Fruit fly (Drosophila melanogaster) whole organism, embryonic: ENCODE data around the gene Tsc1.

Experiments
- Atf6 ChIP-seq: fragments of 200-800 bp; sonication (Bioruptor generic); IDR thresholded peaks from 2 replicates; pipeline ENCODE4 v1.3.6; 2022; ENCODE audit warnings: missing biosample characterization, missing genetic modification characterization
- CG10959 ChIP-seq: fragments of 200-800 bp; sonication (Bioruptor generic); IDR thresholded peaks from 2 replicates; pipeline ENCODE4 v1.3.6; 2022; ENCODE audit warnings: missing biosample characterization, missing genetic modification characterization
- CG11695 ChIP-seq: fragments of 200-800 bp; sonication (Bioruptor generic); IDR thresholded peaks from 3 replicates; pipeline ENCODE4 v1.3.6; 2022; ENCODE audit warnings: missing biosample characterization, missing genetic modification characterization
- CG13123 ChIP-seq: fragments of 200-800 bp; sonication (Bioruptor generic); optimal IDR thresholded peaks from 2 replicates; lab custom pipeline; 2016; ENCODE audit warnings: missing biosample characterization, missing genetic modification characterization
- CG13894 ChIP-seq: fragments of 200-800 bp; sonication (Bioruptor generic); optimal IDR thresholded peaks from 3 replicates; lab custom pipeline; 2018; ENCODE audit warnings: missing biosample characterization, mild to moderate bottlenecking, missing genetic modification characterization, moderate library complexity
- CG14965 ChIP-seq: fragments of 200-800 bp; sonication (Bioruptor generic); optimal IDR thresholded peaks from 2 replicates; lab custom pipeline; 2016; ENCODE audit warnings: missing biosample characterization, missing genetic modification characterization, borderline replicate concordance
- CG15269 ChIP-seq: fragments of 200-800 bp; sonication (Bioruptor generic); optimal IDR thresholded peaks from 2 replicates; lab custom pipeline; 2018; ENCODE audit warnings: missing biosample characterization, mild to moderate bottlenecking, missing genetic modification characterization, moderate library complexity
- CG15696 ChIP-seq: fragments of 200-800 bp; sonication (Bioruptor generic); optimal IDR thresholded peaks from 2 replicates; lab custom pipeline; 2019; ENCODE audit warnings: missing biosample characterization, mild to moderate bottlenecking, missing genetic modification characterization, moderate library complexity
- CG1602 ChIP-seq: fragments of 200-800 bp; sonication (Bioruptor generic); optimal IDR thresholded peaks from 3 replicates; lab custom pipeline; 2016; ENCODE audit warnings: missing biosample characterization, missing genetic modification characterization
- CG16815 ChIP-seq: fragments of 200-800 bp; sonication (Bioruptor generic); optimal IDR thresholded peaks from 3 replicates; lab custom pipeline; 2017; ENCODE audit warnings: missing biosample characterization, mild to moderate bottlenecking, missing genetic modification characterization
- CG31224 ChIP-seq: fragments of 200-800 bp; sonication (Bioruptor generic); IDR thresholded peaks from 2 replicates; pipeline ENCODE4 v1.3.6; 2022; ENCODE audit warnings: missing biosample characterization, missing genetic modification characterization
- CG32532 ChIP-seq: fragments of 200-800 bp; sonication (Bioruptor generic); IDR thresholded peaks from 2 replicates; pipeline ENCODE4 v1.3.6; 2022; ENCODE audit warnings: missing biosample characterization, missing genetic modification characterization
- CG3407 ChIP-seq: fragments of 200-800 bp; sonication (Bioruptor generic); optimal IDR thresholded peaks from 2 replicates; lab custom pipeline; 2018; ENCODE audit warnings: missing biosample characterization, mild to moderate bottlenecking, missing genetic modification characterization
- CG3847 ChIP-seq: fragments of 200-800 bp; sonication (Bioruptor generic); IDR thresholded peaks from 2 replicates; pipeline ENCODE4 v1.3.6; 2022; ENCODE audit warnings: missing biosample characterization, missing genetic modification characterization
- CG4424 ChIP-seq: fragments of 200-800 bp; sonication (Bioruptor generic); optimal IDR thresholded peaks from 3 replicates; lab custom pipeline; 2016; ENCODE audit warnings: missing biosample characterization, missing genetic modification characterization
- CG6254 ChIP-seq: fragments of 200-800 bp; sonication (Bioruptor generic); optimal IDR thresholded peaks from 3 replicates; lab custom pipeline; 2017; ENCODE audit warnings: mild to moderate bottlenecking, missing biosample characterization, missing genetic modification reagents, missing genetic modification characterization
- CG7928 ChIP-seq: fragments of 200-800 bp; sonication (Bioruptor generic); optimal IDR thresholded peaks from 2 replicates; lab custom pipeline; 2017; ENCODE audit warnings: missing biosample characterization, mild to moderate bottlenecking, missing genetic modification characterization
- CG8290 ChIP-seq, 3 experiments: fragments of 200-800 bp; sonication (Bioruptor generic); optimal IDR thresholded peaks; 2 replicates each; lab custom pipeline; 2016 to 2019; ENCODE audit warnings: missing biosample characterization in 3 of 3, missing genetic modification characterization in 3 of 3, mild to moderate bottlenecking in 2 of 3, moderate library complexity in 1 of 3
- CG8765 ChIP-seq: fragments of 200-800 bp; sonication (Bioruptor generic); IDR thresholded peaks from 2 replicates; pipeline ENCODE4 v1.3.6; 2022; ENCODE audit warnings: missing biosample characterization, missing genetic modification characterization
- CG8924 ChIP-seq: fragments of 200-800 bp; optimal IDR thresholded peaks from 3 replicates; lab custom pipeline; 2019; ENCODE audit warnings: missing biosample characterization, mild to moderate bottlenecking, missing genetic modification characterization, moderate library complexity
- CG9797 ChIP-seq: fragments of 200-800 bp; sonication (Bioruptor generic); optimal IDR thresholded peaks from 3 replicates; lab custom pipeline; 2018; ENCODE audit warnings: missing biosample characterization, mild to moderate bottlenecking, missing genetic modification characterization
- Camta ChIP-seq: fragments of 200-800 bp; sonication (Bioruptor generic); optimal IDR thresholded peaks from 2 replicates; lab custom pipeline; 2016; ENCODE audit warnings: missing biosample characterization, missing genetic modification characterization
- Elba2 ChIP-seq: fragments of 200-800 bp; sonication (Bioruptor generic); optimal IDR thresholded peaks from 3 replicates; lab custom pipeline; 2016; ENCODE audit warnings: missing biosample characterization, missing genetic modification characterization
- Fer2 ChIP-seq: fragments of 200-800 bp; sonication (Bioruptor generic); optimal IDR thresholded peaks from 2 replicates; lab custom pipeline; 2018; ENCODE audit warnings: missing biosample characterization, mild to moderate bottlenecking, missing genetic modification characterization, moderate library complexity
- H2.0 ChIP-seq: fragments of 200-800 bp; sonication (Bioruptor generic); IDR thresholded peaks from 2 replicates; pipeline ENCODE4 v1.3.6; 2022; ENCODE audit warnings: missing biosample characterization, missing genetic modification characterization
- Hey ChIP-seq: fragments of 200-800 bp; sonication (Bioruptor generic); optimal IDR thresholded peaks from 3 replicates; lab custom pipeline; 2018; ENCODE audit warnings: missing biosample characterization, mild to moderate bottlenecking, missing genetic modification characterization
- HmgD ChIP-seq: fragments of 200-800 bp; sonication (Bioruptor generic); optimal IDR thresholded peaks from 3 replicates; lab custom pipeline; 2016; ENCODE audit warnings: missing biosample characterization, missing genetic modification characterization
- Mes4 ChIP-seq: fragments of 200-800 bp; sonication (Bioruptor generic); optimal IDR thresholded peaks from 2 replicates; lab custom pipeline; 2016; ENCODE audit warnings: missing biosample characterization, missing genetic modification characterization
- Neu2 ChIP-seq: fragments of 200-800 bp; sonication (Bioruptor generic); optimal IDR thresholded peaks from 3 replicates; lab custom pipeline; 2016; ENCODE audit warnings: missing biosample characterization, missing genetic modification characterization, borderline replicate concordance
- Oaz ChIP-seq: fragments of 200-800 bp; sonication (Bioruptor generic); IDR thresholded peaks from 2 replicates; pipeline ENCODE4 v1.3.6; 2022; ENCODE audit warnings: missing biosample characterization, missing genetic modification characterization
- Oli ChIP-seq: fragments of 200-800 bp; sonication (Bioruptor generic); optimal IDR thresholded peaks from 2 replicates; lab custom pipeline; 2018; ENCODE audit warnings: missing biosample characterization, mild to moderate bottlenecking, missing genetic modification characterization, moderate library complexity
- Sry-δ ChIP-seq: fragments of 200-800 bp; sonication (Bioruptor generic); optimal IDR thresholded peaks from 2 replicates; lab custom pipeline; 2016; ENCODE audit warnings: missing biosample characterization, missing genetic modification characterization
- al ChIP-seq: fragments of 200-800 bp; sonication (Bioruptor generic); IDR thresholded peaks from 2 replicates; pipeline ENCODE4 v1.3.6; 2022; ENCODE audit warnings: missing biosample characterization, missing genetic modification characterization
- cad ChIP-seq: fragments of >200 bp; optimal IDR thresholded peaks from 2 replicates; lab custom pipeline; 2017; ENCODE audit warnings: missing biosample characterization, missing genetic modification characterization
- eyg ChIP-seq: fragments of 200-800 bp; sonication (Bioruptor generic); optimal IDR thresholded peaks from 3 replicates; lab custom pipeline; 2016; ENCODE audit warnings: missing biosample characterization, missing genetic modification characterization
- gce ChIP-seq: fragments of 200-800 bp; sonication (Bioruptor generic); IDR thresholded peaks from 3 replicates; pipeline ENCODE4 v1.3.6; 2022; ENCODE audit warnings: missing biosample characterization, missing genetic modification characterization
- gem ChIP-seq: fragments of 200-800 bp; sonication (Bioruptor generic); optimal IDR thresholded peaks from 2 replicates; lab custom pipeline; 2019; ENCODE audit warnings: missing biosample characterization, mild to moderate bottlenecking, missing genetic modification characterization, moderate library complexity
- ind ChIP-seq: fragments of 200-800 bp; sonication (Bioruptor generic); optimal IDR thresholded peaks from 3 replicates; lab custom pipeline; 2016; ENCODE audit warnings: missing biosample characterization, missing genetic modification characterization
- lmd ChIP-seq: fragments of 200-800 bp; sonication (Bioruptor generic); IDR thresholded peaks from 2 replicates; pipeline ENCODE4 v1.3.6; 2022; ENCODE audit warnings: missing biosample characterization, missing genetic modification characterization
- lola ChIP-seq, 3 experiments: fragments of >200 bp in 2 of 3; fragments of 200-800 bp in 1 of 3; sonication (Bioruptor generic) in 1 of 3; optimal IDR thresholded peaks; 2 replicates each; lab custom pipeline; 2017 to 2019; ENCODE audit warnings: missing biosample characterization in 3 of 3, missing genetic modification characterization in 3 of 3, mild to moderate bottlenecking in 1 of 3, moderate library complexity in 1 of 3
- pfk ChIP-seq: fragments of 200-800 bp; sonication (Bioruptor generic); optimal IDR thresholded peaks from 2 replicates; lab custom pipeline; 2018; ENCODE audit warnings: missing biosample characterization, mild to moderate bottlenecking, missing genetic modification characterization, moderate library complexity
- pho ChIP-seq: fragments of 200-800 bp; sonication (Bioruptor generic); optimal IDR thresholded peaks from 2 replicates; lab custom pipeline; 2016; ENCODE audit warnings: missing biosample characterization, missing genetic modification characterization
- ro ChIP-seq: fragments of 200-800 bp; sonication (Bioruptor generic); IDR thresholded peaks from 2 replicates; pipeline ENCODE4 v1.3.6; 2022; ENCODE audit warnings: missing biosample characterization, missing genetic modification characterization
- run ChIP-seq: fragments of 200-800 bp; sonication (Bioruptor generic); optimal IDR thresholded peaks from 3 replicates; lab custom pipeline; 2018; ENCODE audit warnings: missing biosample characterization, mild to moderate bottlenecking, missing genetic modification characterization
- slbo ChIP-seq: fragments of 200-800 bp; sonication (Bioruptor generic); IDR thresholded peaks from 2 replicates; pipeline ENCODE4 v1.3.6; 2022; ENCODE audit warnings: missing biosample characterization, missing genetic modification characterization
- sob ChIP-seq: fragments of 200-800 bp; sonication (Bioruptor generic); IDR thresholded peaks from 2 replicates; pipeline ENCODE4 v1.3.6; 2022; ENCODE audit warnings: missing biosample characterization, missing genetic modification characterization
- tup ChIP-seq: fragments of 200-800 bp; sonication (Bioruptor generic); optimal IDR thresholded peaks from 2 replicates; lab custom pipeline; 2016; ENCODE audit warnings: missing biosample characterization, mild to moderate bottlenecking, missing genetic modification characterization, moderate library complexity
- usp ChIP-seq: fragments of >200 bp; optimal IDR thresholded peaks from 2 replicates; lab custom pipeline; 2017; ENCODE audit warnings: missing biosample characterization, missing genetic modification characterization
- z ChIP-seq: fragments of 200-800 bp; sonication (Bioruptor generic); IDR thresholded peaks from 3 replicates; pipeline ENCODE4 v1.3.6; 2022; ENCODE audit warnings: missing biosample characterization, missing genetic modification characterization

Gene Tsc1

dm6 chr3R:24151924-24152809, 22.1 kb downstream of the Tsc1 start, which contains the start of the genes p38a and CG6178 (continued):
- TF ChIP-seq ind (GFP tag; lab: Kevin White, UChicago), result peak; percentile 96
- no peak for TF ChIP-seq CG14965
- peak; percentile 97 for TF ChIP-seq CG3847 (GFP tag; lab: Robert Waterston, UW)
- TF ChIP-seq CG6254 (GFP tag; lab: Kevin White, UChicago), result peak; percentile 88
- peak; percentile 99 for TF ChIP-seq Oli (tag; lab: Kevin White, UChicago)
- TF ChIP-seq Elba2 (GFP tag; lab: Kevin White, UChicago), result peak; percentile 89
- peak; percentile 93 for TF ChIP-seq CG1602 (GFP tag; lab: Kevin White, UChicago)
- peak; percentile 80 for TF ChIP-seq CG13123 (GFP tag; lab: Kevin White, UChicago)
- TF ChIP-seq CG15696 (tag; lab: Kevin White, UChicago), result peak; percentile 92
- TF ChIP-seq CG11695, result peak; percentile 98
- TF ChIP-seq CG10959, result peak; percentile 74
- peak; percentile 21 for TF ChIP-seq eyg
- TF ChIP-seq usp, result no peak
- no peak for TF ChIP-seq tup (GFP tag; lab: Kevin White, UChicago)
- peak; percentile 97 for TF ChIP-seq al
- TF ChIP-seq CG8765 (GFP tag; lab: Robert Waterston, UW), result peak; percentile 78
- TF ChIP-seq CG9797 (GFP tag; lab: Kevin White, UChicago), result peak; percentile 7
- peak; percentile 99 for TF ChIP-seq CG15269 (tag; lab: Kevin White, UChicago)
- TF ChIP-seq Mes4 (GFP tag; lab: Kevin White, UChicago), result peak; percentile 21
- peak; percentile 96 for TF ChIP-seq sob
- peak; percentile 99 for TF ChIP-seq gem (tag; lab: Kevin White, UChicago)
- peak; percentile 90 for TF ChIP-seq gce (GFP tag; lab: Robert Waterston, UW)
- peak; percentile 98 for TF ChIP-seq CG32532 (GFP tag; lab: Robert Waterston, UW)
- peak; percentile 46 for TF ChIP-seq Sry-δ (GFP tag; lab: Kevin White, UChicago)
- peak; percentile 96 for TF ChIP-seq run (tag; lab: Kevin White, UChicago)
- TF ChIP-seq Camta, result peak; percentile 33
- TF ChIP-seq CG4424, result peak; percentile 94
- peak in 1 of 3 experiments; percentile 94 for TF ChIP-seq lola (GFP tag; optimal IDR thresholded peaks at IDR 0.05; lab: Kevin White, UChicago)
- peak; percentile 53 for TF ChIP-seq Hey (tag; lab: Kevin White, UChicago)
- peak; percentile 74 for TF ChIP-seq CG7928 (GFP tag; lab: Kevin White, UChicago)
- TF ChIP-seq HmgD (GFP tag; lab: Kevin White, UChicago), result no peak
- TF ChIP-seq CG31224, result peak; percentile 93
- TF ChIP-seq H2.0 (GFP tag; lab: Robert Waterston, UW), result peak; percentile 94
- peak; percentile 94 for TF ChIP-seq CG16815 (GFP tag; lab: Kevin White, UChicago)
- peak; percentile 92 for TF ChIP-seq ro (GFP tag; lab: Robert Waterston, UW)
- TF ChIP-seq CG8290 (GFP tag; optimal IDR thresholded peaks at IDR 0.05; lab: Kevin White, UChicago), result peak; percentile 50
- TF ChIP-seq CG8290 (tag; optimal IDR thresholded peaks at IDR 0.05; lab: Kevin White, UChicago), result no peak
- TF ChIP-seq CG8924 (tag; lab: Kevin White, UChicago), result peak; percentile 99
- peak; percentile 98 for TF ChIP-seq slbo
- TF ChIP-seq CG3407 (GFP tag; lab: Kevin White, UChicago), result peak; percentile 90
- peak; percentile 98 for TF ChIP-seq lmd (GFP tag; lab: Robert Waterston, UW)
- TF ChIP-seq pfk (GFP tag; lab: Kevin White, UChicago), result peak; percentile 43
- no peak for TF ChIP-seq cad
- peak; percentile 55 for TF ChIP-seq pho (GFP tag; lab: Kevin White, UChicago)
- TF ChIP-seq Oaz (GFP tag; lab: Robert Waterston, UW), result peak; percentile 90
- peak; percentile 96 for TF ChIP-seq CG13894 (tag; lab: Kevin White, UChicago)
- peak; percentile 92 for TF ChIP-seq Atf6
- TF ChIP-seq Fer2 (tag; lab: Kevin White, UChicago), result peak; percentile 97
- TF ChIP-seq Neu2 (GFP tag; lab: Kevin White, UChicago), result no peak
- peak; percentile 43; the same call in 1 of the 3 replicates for TF ChIP-seq z
